Fruit fly (Drosophila melanogaster) whole organism, embryonic: ENCODE results near the gene beat-Vc.

Source experiments
- ATbp ChIP-seq: fragments of 200-800 bp; sonication (Bioruptor generic); optimal IDR thresholded peaks from 2 replicates; lab custom pipeline; 2017; ENCODE audit warnings: missing biosample characterization, mild to moderate bottlenecking, missing genetic modification characterization, missing genetic modification reagents
- CG15073 ChIP-seq: fragments of 200-800 bp; sonication (Bioruptor generic); optimal IDR thresholded peaks from 2 replicates; lab custom pipeline; 2016; ENCODE audit warnings: missing biosample characterization, missing genetic modification characterization
- CG31224 ChIP-seq: fragments of 200-800 bp; sonication (Bioruptor generic); IDR thresholded peaks from 2 replicates; pipeline ENCODE4 v1.3.6; 2022; ENCODE audit warnings: missing biosample characterization, missing genetic modification characterization
- CG31365 ChIP-seq: fragments of 200-800 bp; sonication (Bioruptor generic); optimal IDR thresholded peaks from 2 replicates; lab custom pipeline; 2018; ENCODE audit warnings: missing biosample characterization, mild to moderate bottlenecking, missing genetic modification characterization
- CG31388 ChIP-seq: fragments of 200-800 bp; sonication (Bioruptor generic); optimal IDR thresholded peaks from 2 replicates; lab custom pipeline; 2016; ENCODE audit warnings: missing biosample characterization, missing genetic modification characterization
- CG34422 ChIP-seq: fragments of 200-800 bp; sonication (Bioruptor generic); IDR thresholded peaks from 3 replicates; pipeline ENCODE4 v1.3.6; 2022; ENCODE audit warnings: missing biosample characterization, missing genetic modification characterization
- CG4820 ChIP-seq: fragments of 200-800 bp; sonication (Bioruptor generic); optimal IDR thresholded peaks from 3 replicates; lab custom pipeline; 2016; ENCODE audit warnings: missing biosample characterization, missing genetic modification characterization
- CG6791 ChIP-seq: fragments of 200-800 bp; sonication (Bioruptor generic); IDR thresholded peaks from 3 replicates; pipeline ENCODE4 v1.3.6; 2022; ENCODE audit warnings: missing biosample characterization, missing genetic modification characterization; ENCODE audit not compliant: partially characterized antibody
- CG8281 ChIP-seq: fragments of 200-800 bp; sonication (Bioruptor generic); optimal IDR thresholded peaks from 2 replicates; lab custom pipeline; 2018; ENCODE audit warnings: missing biosample characterization, mild to moderate bottlenecking, missing genetic modification characterization, moderate library complexity
- CG9437 ChIP-seq: fragments of 200-800 bp; sonication (Bioruptor generic); optimal IDR thresholded peaks from 2 replicates; lab custom pipeline; 2018; ENCODE audit warnings: missing biosample characterization, mild to moderate bottlenecking, missing genetic modification characterization
- CG9876 ChIP-seq: fragments of 200-800 bp; sonication (Bioruptor generic); optimal IDR thresholded peaks from 2 replicates; lab custom pipeline; 2016; ENCODE audit warnings: missing biosample characterization, missing genetic modification characterization
- Deaf1 ChIP-seq: fragments of 200-800 bp; optimal IDR thresholded peaks from 3 replicates; lab custom pipeline; 2019; ENCODE audit warnings: missing biosample characterization, mild to moderate bottlenecking, missing genetic modification characterization, moderate library complexity
- Dref ChIP-seq: fragments of 200-800 bp; sonication (Bioruptor generic); IDR thresholded peaks from 2 replicates; pipeline ENCODE4 v1.3.6; 2022; ENCODE audit warnings: missing biosample characterization, missing genetic modification characterization
- HLH3B ChIP-seq: fragments of 200-800 bp; sonication (Bioruptor generic); IDR thresholded peaks from 2 replicates; pipeline ENCODE4 v1.3.6; 2022; ENCODE audit warnings: missing biosample characterization, missing genetic modification characterization
- Neu2 ChIP-seq: fragments of 200-800 bp; sonication (Bioruptor generic); optimal IDR thresholded peaks from 3 replicates; lab custom pipeline; 2016; ENCODE audit warnings: missing biosample characterization, missing genetic modification characterization, borderline replicate concordance
- Usf ChIP-seq: fragments of 200-800 bp; sonication (Bioruptor generic); optimal IDR thresholded peaks from 2 replicates; lab custom pipeline; 2017; ENCODE audit warnings: missing genotype, missing biosample characterization, missing genetic modification characterization
- btn ChIP-seq: fragments of 200-800 bp; sonication (Bioruptor generic); optimal IDR thresholded peaks from 2 replicates; lab custom pipeline; 2016; ENCODE audit warnings: missing biosample characterization, missing genetic modification characterization
- dysf ChIP-seq: fragments of 200-800 bp; sonication (Bioruptor generic); IDR thresholded peaks from 3 replicates; pipeline ENCODE4 v1.3.6; 2022; ENCODE audit warnings: missing biosample characterization, missing genetic modification characterization
- fd96Cb ChIP-seq: fragments of 200-800 bp; sonication (Bioruptor generic); optimal IDR thresholded peaks from 2 replicates; lab custom pipeline; 2018; ENCODE audit warnings: missing biosample characterization, mild to moderate bottlenecking, missing genetic modification characterization, moderate library complexity
- gsb ChIP-seq: fragments of 200-800 bp; sonication (Bioruptor generic); IDR thresholded peaks from 2 replicates; pipeline ENCODE4 v1.3.6; 2022; ENCODE audit warnings: missing biosample characterization, missing genetic modification characterization
- hbn ChIP-seq: fragments of 200-800 bp; sonication (Bioruptor generic); IDR thresholded peaks from 2 replicates; pipeline ENCODE4 v1.3.6; 2022; ENCODE audit warnings: missing biosample characterization, missing genetic modification characterization; ENCODE audit not compliant: partially characterized antibody
- pita ChIP-seq: fragments of 200-800 bp; sonication (Bioruptor generic); optimal IDR thresholded peaks from 2 replicates; lab custom pipeline; 2017; ENCODE audit warnings: missing biosample characterization, mild to moderate bottlenecking, missing genetic modification characterization
- pros ChIP-seq: fragments of 200-800 bp; sonication (Bioruptor generic); optimal IDR thresholded peaks from 3 replicates; lab custom pipeline; 2019; ENCODE audit warnings: missing biosample characterization, mild to moderate bottlenecking, missing genetic modification characterization, moderate library complexity
- scrt ChIP-seq: fragments of 200-800 bp; sonication (Bioruptor generic); optimal IDR thresholded peaks from 2 replicates; lab custom pipeline; 2018; ENCODE audit warnings: missing biosample characterization, mild to moderate bottlenecking, missing genetic modification characterization, moderate library complexity
- sima ChIP-seq: fragments of 200-800 bp; sonication (Bioruptor generic); optimal IDR thresholded peaks from 2 replicates; lab custom pipeline; 2016; ENCODE audit warnings: missing biosample characterization, missing genetic modification characterization
- stc ChIP-seq: fragments of 200-800 bp; sonication (Bioruptor generic); IDR thresholded peaks from 2 replicates; pipeline ENCODE4 v1.3.6; 2022; ENCODE audit warnings: missing biosample characterization, missing genetic modification characterization

beat-Vc gene

DNA sequence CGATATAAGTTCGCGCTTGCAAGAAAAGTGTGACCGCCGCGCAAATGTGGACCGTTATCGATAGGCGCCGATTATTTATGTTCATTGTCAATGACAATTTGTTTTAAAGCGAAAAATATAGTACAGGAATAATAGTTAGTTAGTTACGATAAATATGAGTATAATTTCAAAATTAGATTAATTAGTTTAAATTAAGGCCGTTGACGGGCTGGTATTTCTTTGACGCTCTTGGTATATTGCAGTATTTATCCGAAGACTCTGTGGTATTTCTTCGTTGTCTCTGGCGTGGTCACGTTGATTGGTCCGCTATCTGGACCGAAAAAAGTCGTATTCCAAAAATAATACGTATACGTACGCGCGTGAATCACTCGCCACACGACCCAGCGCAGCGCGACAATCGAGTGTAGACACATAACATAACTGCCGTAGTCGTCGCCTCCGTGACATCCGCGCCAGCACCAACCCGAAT is 85.4 kb downstream of the beat-Vc start (continued):
- TF ChIP-seq stc (GFP tag; lab: Robert Waterston, UW) = no peak
- TF ChIP-seq CG31365 (tag; lab: Kevin White, UChicago) = no peak
- TF ChIP-seq Usf (GFP tag; lab: Kevin White, UChicago) = no peak
- no peak for TF ChIP-seq pita (GFP tag; lab: Kevin White, UChicago)
- no peak for TF ChIP-seq dysf (GFP tag; lab: Robert Waterston, UW)
- no peak for TF ChIP-seq CG15073 (GFP tag; lab: Kevin White, UChicago)
- no peak for TF ChIP-seq Neu2 (GFP tag; lab: Kevin White, UChicago)
- TF ChIP-seq CG31388 (GFP tag; lab: Kevin White, UChicago) = no peak
- peak; percentile 63; the same call in 2 of the 3 replicates for TF ChIP-seq CG6791 (GFP tag; lab: Robert Waterston, UW)
- TF ChIP-seq, all 482 proteins: peak for 93

DNA sequence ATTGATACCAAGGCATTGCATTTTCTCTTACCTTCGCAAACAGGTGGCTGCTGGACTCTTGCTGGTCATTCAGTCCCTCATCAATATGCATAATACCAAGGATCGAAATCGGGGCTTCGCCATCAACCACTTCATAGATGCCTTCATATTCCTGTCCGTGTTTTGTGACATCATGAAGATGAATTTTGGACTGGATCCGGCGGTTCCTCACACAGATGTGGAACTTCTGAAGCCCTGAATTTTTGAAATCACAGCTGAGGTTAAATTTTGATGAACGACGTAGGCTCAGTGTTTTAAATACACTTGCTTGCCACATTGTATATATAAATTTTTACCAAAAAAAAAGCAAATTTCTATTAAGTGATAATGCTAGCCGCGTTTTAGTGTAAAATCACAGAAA is 86.0 kb downstream of the beat-Vc start, which contains the start of gene Past1:
Past1 (plus strand) TSS at position 301 of the 400 bp plus-strand sequence.
- TF ChIP-seq scrt (GFP tag; lab: Kevin White, UChicago) (no peak), CG34422 (GFP tag; lab: Robert Waterston, UW) (no peak), ATbp (GFP tag; lab: Kevin White, UChicago) (no peak), btn (GFP tag; lab: Kevin White, UChicago) (no peak), CG9437 (no peak), HLH3B (GFP tag; lab: Robert Waterston, UW) (no peak), gsb (no peak), pros (no peak), fd96Cb (tag; lab: Kevin White, UChicago) (no peak), CG9876 (GFP tag; lab: Kevin White, UChicago) (no peak), Deaf1 (tag; lab: Kevin White, UChicago) (no peak), CG31224 (GFP tag; lab: Robert Waterston, UW) (no peak), CG4820 (GFP tag; lab: Kevin White, UChicago) (no peak), Dref (no peak), sima (no peak), CG8281 (tag; lab: Kevin White, UChicago) (no peak), hbn (no peak)
